Fruit fly (Drosophila melanogaster): Measurements from ENCODE around the gene dpr5.
A peak's percentile ranks its signal among the peaks of the same experiment; 100 is the strongest.

The dpr5 gene

dm6 chr3R:11458022-11458850 lies 41.5 kb upstream of the dpr5 start (continued):
- TF ChIP-seq zfh1 (GFP tag; IDR thresholded peaks at IDR 0.05) (peak; percentile 64; the same call in 1 of the 3 replicates), Sry-β (GFP tag; optimal IDR thresholded peaks at IDR 0.05) (no peak), CG30431 (GFP tag; optimal IDR thresholded peaks at IDR 0.05) (peak; percentile 55), CG15011 (GFP tag; optimal IDR thresholded peaks at IDR 0.05) (peak; percentile 40)

dm6 chr3R:11458851-11459175 lies 41.0 kb upstream of the dpr5 start:
- TF ChIP-seq dm (GFP tag; optimal IDR thresholded peaks at IDR 0.05) (no peak), Hr39 (optimal IDR thresholded peaks at IDR 0.05) (no peak), Nf-YB (GFP tag; optimal IDR thresholded peaks at IDR 0.05) (no peak), PHDP (tag; optimal IDR thresholded peaks at IDR 0.05) (no peak), ssp (GFP tag; IDR thresholded peaks at IDR 0.05) (no peak), sug (tag; optimal IDR thresholded peaks at IDR 0.05) (peak; percentile 40), CG2120 (GFP tag; optimal IDR thresholded peaks at IDR 0.05) (no peak), CG12391 (tag; optimal IDR thresholded peaks at IDR 0.05) (no peak), ken (GFP tag; IDR thresholded peaks at IDR 0.05) (no peak), bab2 (GFP tag; optimal IDR thresholded peaks at IDR 0.05) (no peak), H2.0 (GFP tag; IDR thresholded peaks at IDR 0.05) (no peak), grn (GFP tag; optimal IDR thresholded peaks at IDR 0.05) (peak; percentile 92), phol (tag; optimal IDR thresholded peaks at IDR 0.05) (no peak), exex (tag; optimal IDR thresholded peaks at IDR 0.05) (peak; percentile 65), yki (optimal IDR thresholded peaks at IDR 0.05) (no peak), CG33213 (GFP tag; optimal IDR thresholded peaks at IDR 0.05) (no peak), pnt (GFP tag; optimal IDR thresholded peaks at IDR 0.05) (no peak), CG13624 (GFP tag; optimal IDR thresholded peaks at IDR 0.05) (no peak), vnd (GFP tag; IDR thresholded peaks at IDR 0.05; ENCODE audit: partially characterized antibody) (0 out of 3 replicates have a peak, but pooled peaks have one; percentile 23), CG34376 (GFP tag; optimal IDR thresholded peaks at IDR 0.05) (peak; percentile 28), klu (GFP tag; IDR thresholded peaks at IDR 0.05) (0 out of 2 replicates have a peak, but pooled peaks have one; percentile 4), Deaf1 (tag; optimal IDR thresholded peaks at IDR 0.05) (no peak), ftz-f1 (GFP tag; optimal IDR thresholded peaks at IDR 0.05) (peak; percentile 27), Nf-YC (tag; optimal IDR thresholded peaks at IDR 0.05) (no peak)

- TF ChIP-seq CG10147 (GFP tag; optimal IDR thresholded peaks at IDR 0.05): peak; percentile 28
- no peak for TF ChIP-seq CG16813 (GFP tag; IDR thresholded peaks at IDR 0.05; ENCODE audit: partially characterized antibody)
- TF ChIP-seq CG2202 (tag; optimal IDR thresholded peaks at IDR 0.05): no peak
- no peak for TF ChIP-seq CG11560 (tag; IDR thresholded peaks at IDR 0.05)
- TF ChIP-seq chif (GFP tag; optimal IDR thresholded peaks at IDR 0.05): no peak
- no peak for TF ChIP-seq unpg (GFP tag; optimal IDR thresholded peaks at IDR 0.05)
- TF ChIP-seq CoRest (tag; optimal IDR thresholded peaks at IDR 0.05): peak; percentile 4
- TF ChIP-seq CG13775 (GFP tag; optimal IDR thresholded peaks at IDR 0.05): peak; percentile 34
- TF ChIP-seq CG17829 (tag; optimal IDR thresholded peaks at IDR 0.05): no peak
- peak; percentile 36; the same call in 1 of the 2 replicates for TF ChIP-seq slbo (GFP tag; IDR thresholded peaks at IDR 0.05)
- no peak for TF ChIP-seq her (GFP tag; optimal IDR thresholded peaks at IDR 0.05)
- no peak for TF ChIP-seq CG12236 (GFP tag; optimal IDR thresholded peaks at IDR 0.05)
- no peak for TF ChIP-seq amos (GFP tag; IDR thresholded peaks at IDR 0.05; ENCODE audit: partially characterized antibody)
- no peak for TF ChIP-seq slou (GFP tag; optimal IDR thresholded peaks at IDR 0.05)
- no peak for TF ChIP-seq CG9797 (GFP tag; optimal IDR thresholded peaks at IDR 0.05)
- no peak for TF ChIP-seq Lim3 (GFP tag; IDR thresholded peaks at IDR 0.05)
- TF ChIP-seq aop (GFP tag; IDR thresholded peaks at IDR 0.05): no peak
- TF ChIP-seq Ets65A (GFP tag): peak; percentile 91
- TF ChIP-seq Oli (tag; optimal IDR thresholded peaks at IDR 0.05): peak; percentile 12
- TF ChIP-seq ATbp (GFP tag; optimal IDR thresholded peaks at IDR 0.05): no peak
Observed at dm6 chr3R:11460502-11461358, 39.1 kb upstream of the dpr5 start, which contains the start of gene PGRP-LB. PGRP-LB (minus strand) TSS chr3R:11460552.
